Worm (Caenorhabditis elegans): Measurements from ENCODE around the gene ech-3.

DNA sequence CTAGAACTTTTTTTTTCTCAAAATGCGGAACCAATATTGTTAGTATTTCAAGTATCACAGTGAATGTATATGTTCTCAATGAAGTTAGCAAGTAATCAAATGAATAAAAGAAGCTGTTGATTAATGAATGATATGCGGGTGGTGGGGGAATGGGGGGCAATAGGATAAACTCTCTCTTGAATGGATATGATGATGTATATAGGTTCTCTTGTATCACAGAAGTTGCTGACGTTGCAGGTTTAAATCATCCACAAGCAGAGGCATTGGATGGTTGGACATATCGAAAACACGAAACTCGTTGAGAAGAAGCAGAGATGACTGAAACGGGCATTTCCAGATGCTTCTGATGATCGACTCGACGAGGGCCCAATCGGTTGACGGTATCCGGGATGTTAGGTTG lies 17.6 kb downstream of the ech-3 start:
- no peak for TF ChIP-seq W03F9.2 (tag; optimal IDR thresholded peaks at IDR 0.05)
- TF ChIP-seq him-1 (tag; optimal IDR thresholded peaks at IDR 0.05) = no peak

Data from whole organism, L4/young adult.